Fruit fly (Drosophila melanogaster) whole organism, prepupa: ENCODE data around the gene Reg-2.
A peak's percentile ranks its signal among the peaks of the same experiment; 100 is the strongest.

ENCODE experiments used
- CG10631 ChIP-seq: fragments of 200-800 bp; sonication (Bioruptor generic); optimal IDR thresholded peaks from 2 replicates; lab custom pipeline; 2016; ENCODE audit warnings: missing biosample characterization, missing genetic modification characterization
- CG10669 ChIP-seq: fragments of 200-800 bp; sonication (Bioruptor generic); optimal IDR thresholded peaks from 3 replicates; lab custom pipeline; 2018; ENCODE audit warnings: missing biosample characterization, mild to moderate bottlenecking, missing genetic modification characterization, moderate library complexity
- CG11294 ChIP-seq: fragments of 200-800 bp; sonication (Bioruptor generic); IDR thresholded peaks from 2 replicates; pipeline ENCODE4 v1.3.6; 2022; ENCODE audit warnings: missing biosample characterization, missing genetic modification characterization
- CG11762 ChIP-seq: fragments of 200-800 bp; sonication (Bioruptor generic); optimal IDR thresholded peaks from 3 replicates; lab custom pipeline; 2016; ENCODE audit warnings: missing biosample characterization, missing genetic modification characterization; ENCODE audit not compliant: insufficient read depth
- CG15336 ChIP-seq: fragments of 200-800 bp; sonication (Bioruptor generic); IDR thresholded peaks from 2 replicates; pipeline ENCODE4 v1.3.6; 2022; ENCODE audit warnings: missing biosample characterization, missing genetic modification characterization
- CG1621 ChIP-seq: fragments of 200-800 bp; sonication (Bioruptor generic); optimal IDR thresholded peaks from 3 replicates; lab custom pipeline; 2018; ENCODE audit warnings: missing biosample characterization, mild to moderate bottlenecking, missing genetic modification characterization
- CG3032 ChIP-seq: fragments of 200-800 bp; optimal IDR thresholded peaks from 2 replicates; lab custom pipeline; 2019; ENCODE audit warnings: missing biosample characterization, mild to moderate bottlenecking, missing genetic modification characterization, moderate library complexity
- CG32006 ChIP-seq: fragments of 200-800 bp; sonication (Bioruptor generic); optimal IDR thresholded peaks from 3 replicates; lab custom pipeline; 2017; ENCODE audit warnings: missing biosample characterization, mild to moderate bottlenecking, missing genetic modification characterization
- CG34406 ChIP-seq: fragments of 200-800 bp; sonication (Bioruptor generic); optimal IDR thresholded peaks from 3 replicates; lab custom pipeline; 2016; ENCODE audit warnings: missing biosample characterization, missing genetic modification characterization
- CG4318 ChIP-seq: fragments of 200-800 bp; sonication (Bioruptor generic); optimal IDR thresholded peaks from 3 replicates; lab custom pipeline; 2017; ENCODE audit warnings: missing biosample characterization, mild to moderate bottlenecking, missing genetic modification characterization
- CG6276 ChIP-seq: fragments of 200-800 bp; sonication (Bioruptor generic); optimal IDR thresholded peaks from 2 replicates; lab custom pipeline; 2017; ENCODE audit warnings: missing biosample characterization, mild to moderate bottlenecking, missing genetic modification characterization
- CG6792 ChIP-seq: fragments of 200-800 bp; sonication (Bioruptor generic); optimal IDR thresholded peaks from 3 replicates; lab custom pipeline; 2016; ENCODE audit warnings: missing biosample characterization, missing genetic modification characterization
- CG6808 ChIP-seq: fragments of 200-800 bp; sonication (Bioruptor generic); optimal IDR thresholded peaks from 3 replicates; lab custom pipeline; 2017; ENCODE audit warnings: missing biosample characterization, missing genetic modification characterization, mild to moderate bottlenecking, moderate library complexity, missing genetic modification reagents
- CG6854 ChIP-seq: fragments of 200-800 bp; sonication (Bioruptor generic); optimal IDR thresholded peaks from 2 replicates; lab custom pipeline; 2017; ENCODE audit warnings: missing biosample characterization, mild to moderate bottlenecking, missing genetic modification characterization
- CG7368 ChIP-seq: fragments of 200-800 bp; sonication (Bioruptor generic); optimal IDR thresholded peaks from 3 replicates; lab custom pipeline; 2016; ENCODE audit warnings: missing biosample characterization, missing genetic modification characterization
- CG8119 ChIP-seq: fragments of 200-800 bp; sonication (Bioruptor generic); IDR thresholded peaks from 3 replicates; pipeline ENCODE4 v1.3.6; 2022; ENCODE audit warnings: missing biosample characterization, missing genetic modification characterization
- CG8632 ChIP-seq: fragments of 200-800 bp; sonication (Bioruptor generic); optimal IDR thresholded peaks from 3 replicates; lab custom pipeline; 2016; ENCODE audit warnings: missing biosample characterization, missing genetic modification characterization
- CG9139 ChIP-seq: fragments of 200-800 bp; sonication (Bioruptor generic); optimal IDR thresholded peaks from 3 replicates; lab custom pipeline; 2017; ENCODE audit warnings: missing biosample characterization, mild to moderate bottlenecking, missing genetic modification characterization
- Eip75B ChIP-seq: fragments of 200-800 bp; sonication (Bioruptor generic); optimal IDR thresholded peaks from 3 replicates; lab custom pipeline; 2016; ENCODE audit warnings: missing biosample characterization, missing genetic modification characterization
- Eip78C ChIP-seq: fragments of 200-800 bp; sonication (Bioruptor generic); peaks from one replicate; lab custom pipeline; 2016; ENCODE audit warnings: missing biosample characterization, missing genetic modification characterization
- Eip93F ChIP-seq: fragments of 200-800 bp; sonication (Bioruptor generic); optimal IDR thresholded peaks from 2 replicates; lab custom pipeline; 2016; ENCODE audit warnings: missing biosample characterization, mild to moderate bottlenecking, missing genetic modification characterization
- Ets21C ChIP-seq: fragments of 200-800 bp; sonication (Bioruptor generic); optimal IDR thresholded peaks from 3 replicates; lab custom pipeline; 2016; ENCODE audit warnings: missing biosample characterization, missing genetic modification characterization
- Ets96B ChIP-seq: fragments of 200-800 bp; optimal IDR thresholded peaks from 2 replicates; lab custom pipeline; 2019; ENCODE audit warnings: missing biosample characterization, mild to moderate bottlenecking, missing genetic modification characterization, moderate library complexity
- Gug ChIP-seq: fragments of 200-800 bp; sonication (Bioruptor generic); IDR thresholded peaks from 2 replicates; pipeline ENCODE4 v1.3.6; 2022; ENCODE audit warnings: missing biosample characterization, missing genetic modification characterization
- Hr38 ChIP-seq: sonication (Bioruptor generic); optimal IDR thresholded peaks from 2 replicates; lab custom pipeline; 2016; ENCODE audit warnings: missing biosample characterization, missing genetic modification characterization
- Hr39 ChIP-seq: fragments of 200-800 bp; sonication (Bioruptor generic); optimal IDR thresholded peaks from 2 replicates; lab custom pipeline; 2016; ENCODE audit warnings: missing biosample characterization, missing genetic modification characterization
- Hr4 ChIP-seq: fragments of 200-800 bp; sonication (Bioruptor generic); optimal IDR thresholded peaks from 3 replicates; lab custom pipeline; 2016; ENCODE audit warnings: missing biosample characterization, missing genetic modification characterization
- Lpt ChIP-seq: fragments of 200-800 bp; sonication (Bioruptor generic); optimal IDR thresholded peaks from 3 replicates; lab custom pipeline; 2016; ENCODE audit warnings: missing biosample characterization, missing genetic modification characterization
- Met ChIP-seq: fragments of 200-800 bp; sonication (Bioruptor generic); optimal IDR thresholded peaks from 3 replicates; lab custom pipeline; 2016; ENCODE audit warnings: missing biosample characterization, missing genetic modification characterization
- OdsH ChIP-seq: fragments of 200-800 bp; sonication (Bioruptor generic); optimal IDR thresholded peaks from 3 replicates; lab custom pipeline; 2016; ENCODE audit warnings: missing biosample characterization, missing genetic modification characterization
- Smox ChIP-seq: fragments of 200-800 bp; sonication (Bioruptor generic); optimal IDR thresholded peaks from 3 replicates; lab custom pipeline; 2016; ENCODE audit warnings: missing biosample characterization, missing genetic modification characterization
- Sox102F ChIP-seq: fragments of 200-800 bp; sonication (Bioruptor generic); optimal IDR thresholded peaks from 2 replicates; lab custom pipeline; 2016; ENCODE audit warnings: missing biosample characterization, mild to moderate bottlenecking, missing genetic modification characterization
- Sox14 ChIP-seq: fragments of 200-800 bp; sonication (Bioruptor generic); optimal IDR thresholded peaks from 3 replicates; lab custom pipeline; 2016; ENCODE audit warnings: missing biosample characterization, missing genetic modification characterization
- Sox15 ChIP-seq: fragments of 200-800 bp; sonication (Bioruptor generic); optimal IDR thresholded peaks from 3 replicates; lab custom pipeline; 2016; ENCODE audit warnings: missing biosample characterization, missing genetic modification characterization
- achi ChIP-seq: fragments of 200-800 bp; sonication (Bioruptor generic); optimal IDR thresholded peaks from 3 replicates; lab custom pipeline; 2016; ENCODE audit warnings: missing biosample characterization, missing genetic modification characterization
- acj6 ChIP-seq: fragments of 200-800 bp; sonication (Bioruptor generic); optimal IDR thresholded peaks from 3 replicates; lab custom pipeline; 2016; ENCODE audit warnings: missing biosample characterization, missing genetic modification characterization
- cyc ChIP-seq: fragments of 200-800 bp; sonication (Bioruptor generic); optimal IDR thresholded peaks from 3 replicates; lab custom pipeline; 2016; ENCODE audit warnings: missing biosample characterization, missing genetic modification characterization
- dac ChIP-seq: fragments of 200-800 bp; sonication (Bioruptor generic); optimal IDR thresholded peaks from 2 replicates; lab custom pipeline; 2017; ENCODE audit warnings: missing biosample characterization, mild to moderate bottlenecking, missing genetic modification characterization
- dsx ChIP-seq: fragments of 200-800 bp; optimal IDR thresholded peaks from 3 replicates; lab custom pipeline; 2019; ENCODE audit warnings: missing biosample characterization, mild to moderate bottlenecking, missing genetic modification characterization, moderate library complexity; ENCODE audit not compliant: poor library complexity, severe bottlenecking
- esn ChIP-seq: fragments of 200-800 bp; sonication (Bioruptor generic); optimal IDR thresholded peaks from 2 replicates; lab custom pipeline; 2016; ENCODE audit warnings: missing biosample characterization, mild to moderate bottlenecking, missing genetic modification characterization, moderate library complexity
- fd59A ChIP-seq: fragments of 200-800 bp; sonication (Bioruptor generic); optimal IDR thresholded peaks from 2 replicates; lab custom pipeline; 2017; ENCODE audit warnings: missing biosample characterization, mild to moderate bottlenecking, missing genetic modification characterization, missing genetic modification reagents
- fd85E ChIP-seq: fragments of 200-800 bp; sonication (Bioruptor generic); optimal IDR thresholded peaks from 3 replicates; lab custom pipeline; 2016; ENCODE audit warnings: missing biosample characterization, missing genetic modification characterization
- fkh ChIP-seq: fragments of 200-800 bp; sonication (Bioruptor generic); optimal IDR thresholded peaks from 3 replicates; lab custom pipeline; 2017; ENCODE audit warnings: missing biosample characterization, mild to moderate bottlenecking, missing genetic modification characterization, moderate library complexity
- lz ChIP-seq: fragments of 200-800 bp; sonication (Bioruptor generic); optimal IDR thresholded peaks from 3 replicates; lab custom pipeline; 2016; ENCODE audit warnings: missing biosample characterization, missing genetic modification characterization
- net ChIP-seq: fragments of 200-800 bp; sonication (Bioruptor generic); optimal IDR thresholded peaks from 3 replicates; lab custom pipeline; 2016; ENCODE audit warnings: missing biosample characterization, missing genetic modification characterization
- pdm3 ChIP-seq: fragments of 200-800 bp; sonication (Bioruptor generic); optimal IDR thresholded peaks from 3 replicates; lab custom pipeline; 2016; ENCODE audit warnings: missing biosample characterization, missing genetic modification characterization
- salr ChIP-seq, 2 experiments: fragments of 200-800 bp; sonication (Bioruptor generic); optimal IDR thresholded peaks; 3 replicates each; lab custom pipeline; 2016 to 2018; ENCODE audit warnings: missing biosample characterization in 2 of 2, missing genetic modification characterization in 2 of 2, mild to moderate bottlenecking in 1 of 2
- spab ChIP-seq: fragments of 200-800 bp; sonication (Bioruptor generic); optimal IDR thresholded peaks from 2 replicates; lab custom pipeline; 2017; ENCODE audit warnings: missing biosample characterization, mild to moderate bottlenecking, missing genetic modification characterization, missing genetic modification reagents
- ss ChIP-seq, 2 experiments: fragments of 200-800 bp; sonication (Bioruptor generic); optimal IDR thresholded peaks; 2 replicates in 1 of 2; 3 replicates in 1 of 2; lab custom pipeline; 2017 to 2018; ENCODE audit warnings: mild to moderate bottlenecking in 2 of 2, missing biosample characterization in 2 of 2, missing genetic modification characterization in 2 of 2, moderate library complexity in 1 of 2
- svp ChIP-seq: fragments of 200-800 bp; sonication (Bioruptor generic); peaks from one replicate; lab custom pipeline; 2016; ENCODE audit warnings: missing biosample characterization, missing genetic modification characterization
- topi ChIP-seq: fragments of 200-800 bp; sonication (Bioruptor generic); optimal IDR thresholded peaks from 3 replicates; lab custom pipeline; 2016; ENCODE audit warnings: missing biosample characterization, missing genetic modification characterization
- vri ChIP-seq: fragments of 200-800 bp; sonication (Bioruptor generic); optimal IDR thresholded peaks from 3 replicates; lab custom pipeline; 2016; ENCODE audit warnings: missing biosample characterization, mild to moderate bottlenecking, missing genetic modification characterization

Gene Reg-2

dm6 chr3L:616482-617148 lies 10.2 kb upstream of the Reg-2 start:
- TF ChIP-seq acj6 (no peak), CG32006 (no peak), CG9139 (GFP tag; lab: Kevin White, UChicago) (no peak), CG6276 (GFP tag; lab: Kevin White, UChicago) (peak; percentile 49), Smox (GFP tag; lab: Kevin White, UChicago) (no peak), CG34406 (GFP tag; lab: Kevin White, UChicago) (no peak), CG7368 (GFP tag; lab: Kevin White, UChicago) (no peak), Hr4 (GFP tag; lab: Kevin White, UChicago) (no peak), Eip75B (GFP tag; lab: Kevin White, UChicago) (no peak), achi (GFP tag; lab: Kevin White, UChicago) (no peak), dac (no peak), svp (no peak), CG4318 (GFP tag; lab: Kevin White, UChicago) (no peak), cyc (GFP tag; lab: Kevin White, UChicago) (no peak), Sox14 (peak; percentile 25), Eip93F (no peak), pdm3 (GFP tag; lab: Kevin White, UChicago) (no peak), CG11762 (GFP tag; lab: Kevin White, UChicago) (no peak), esn (GFP tag; lab: Kevin White, UChicago) (no peak), fkh (peak; percentile 87), CG8632 (no peak), Met (GFP tag; lab: Kevin White, UChicago) (no peak), fd59A (GFP tag; lab: Kevin White, UChicago) (no peak), Hr39 (GFP tag; lab: Kevin White, UChicago) (no peak), Eip78C (GFP tag; lab: Kevin White, UChicago) (no peak), CG6854 (peak; percentile 59), Lpt (GFP tag; lab: Kevin White, UChicago) (peak; percentile 73), CG6792 (no peak), Ets96B (tag; lab: Kevin White, UChicago) (no peak), CG10669 (no peak), fd85E (GFP tag; lab: Kevin White, UChicago) (no peak), Hr38 (GFP tag; lab: Kevin White, UChicago) (no peak), CG6808 (GFP tag; lab: Kevin White, UChicago) (no peak), net (no peak), CG11294 (GFP tag; lab: Robert Waterston, UW) (peak; percentile 21; the same call in 1 of the 2 replicates), Sox15 (GFP tag; lab: Kevin White, UChicago) (no peak), CG8119 (GFP tag; lab: Robert Waterston, UW) (peak; percentile 60; the same call in 2 of the 3 replicates), OdsH (GFP tag; lab: Kevin White, UChicago) (no peak), CG1621 (tag; lab: Kevin White, UChicago) (no peak), CG3032 (tag; lab: Kevin White, UChicago) (no peak), vri (peak; percentile 51), spab (GFP tag; lab: Kevin White, UChicago) (no peak), salr (GFP tag; optimal IDR thresholded peaks at IDR 0.05; lab: Kevin White, UChicago) (peak in 1 of 2 experiments; percentile 39), Ets21C (GFP tag; lab: Kevin White, UChicago) (no peak), Sox102F (GFP tag; lab: Kevin White, UChicago) (no peak), lz (no peak), topi (GFP tag; lab: Kevin White, UChicago) (no peak), ss (GFP tag; optimal IDR thresholded peaks at IDR 0.05; lab: Kevin White, UChicago) (no peak), Gug (GFP tag; lab: Robert Waterston, UW) (peak; percentile 57), CG15336 (peak; percentile 65), dsx (peak; percentile 8), CG10631 (no peak)
